Fruit fly (Drosophila melanogaster) whole organism: ENCODE measurements around the gene Idh3g.

ENCODE experiments used
- CG8478 ChIP-seq: fragments of >200 bp; optimal IDR thresholded peaks from 2 replicates; lab custom pipeline; 2018; ENCODE audit warnings: inconsistent platforms
- Dll ChIP-seq: fragments of >200 bp; optimal IDR thresholded peaks from 2 replicates; lab custom pipeline; 2017
- EcR ChIP-seq, 2 experiments: fragments of >200 bp; optimal IDR thresholded peaks; 2 replicates each; lab custom pipeline; 2017; ENCODE audit warnings: missing biosample characterization in 2 of 2, missing genetic modification characterization in 2 of 2, missing genetic modification reagents in 2 of 2
- pan ChIP-seq: fragments of >200 bp; optimal IDR thresholded peaks from 2 replicates; lab custom pipeline; 2017
- psq ChIP-seq: fragments of >200 bp; optimal IDR thresholded peaks from 2 replicates; lab custom pipeline; 2017
- usp ChIP-seq: fragments of >200 bp; optimal IDR thresholded peaks from 2 replicates; lab custom pipeline; 2017; ENCODE audit warnings: missing biosample characterization, missing genetic modification characterization, mixed read lengths

Idh3g gene

DNA sequence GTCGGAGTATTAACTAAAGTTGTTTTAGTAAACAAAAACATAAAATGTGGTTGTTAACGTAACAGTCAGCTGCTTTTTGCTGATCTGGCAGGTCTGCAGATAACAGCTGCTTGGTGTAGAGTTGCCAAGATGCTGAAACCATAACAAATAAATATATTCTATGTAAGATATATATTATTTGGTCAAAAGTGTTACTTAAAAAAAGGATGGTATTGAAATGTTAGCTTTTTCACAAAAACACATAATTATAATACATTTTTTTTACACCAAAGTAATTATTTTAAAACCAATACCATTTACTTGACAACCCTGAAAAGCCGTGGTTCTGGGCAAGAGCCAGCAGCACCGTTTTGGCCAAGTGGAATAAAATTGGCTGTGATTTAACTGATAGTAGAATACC is at the start of gene Idh3g, which contains the start of gene CG4743:
Gene Idh3g (plus strand): TSS at position 318 of the 400 bp plus-strand sequence.
Gene CG4743 (minus strand): TSS at position 23 of the 400 bp plus-strand sequence.
- TF ChIP-seq pan (lab: Kevin White, UChicago) (no peak), CG8478 (no peak), EcR (GFP tag; optimal IDR thresholded peaks at IDR 0.05; lab: Kevin White, UChicago) (no peak), psq (lab: Kevin White, UChicago) (no peak), Dll (lab: Kevin White, UChicago) (no peak), usp (GFP tag; lab: Kevin White, UChicago) (no peak)

DNA sequence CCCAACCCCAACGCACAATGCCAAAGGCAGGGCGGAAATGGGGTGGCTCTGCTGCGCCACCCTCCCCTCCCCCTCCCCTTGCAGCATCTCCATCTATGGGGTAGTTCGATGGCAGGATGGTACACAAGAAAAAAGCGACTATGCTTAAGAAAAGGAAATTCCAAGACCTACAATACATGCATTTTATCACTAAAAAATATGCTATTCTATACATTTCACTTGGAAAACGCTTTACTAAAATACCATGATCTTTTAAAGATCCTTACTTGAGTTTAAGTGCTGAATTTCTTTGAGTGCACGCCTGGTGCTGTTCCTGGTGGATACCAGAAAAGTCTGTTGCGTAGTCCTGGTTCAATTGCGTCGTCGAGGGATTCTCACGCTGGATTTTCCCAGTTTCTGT is 49.6 kb upstream of the Idh3g start:
- TF ChIP-seq CG8478 (no peak), pan (lab: Kevin White, UChicago) (no peak), Dll (lab: Kevin White, UChicago) (no peak), psq (lab: Kevin White, UChicago) (no peak), usp (GFP tag; lab: Kevin White, UChicago) (no peak), EcR (GFP tag; optimal IDR thresholded peaks at IDR 0.05; lab: Kevin White, UChicago) (no peak)

DNA sequence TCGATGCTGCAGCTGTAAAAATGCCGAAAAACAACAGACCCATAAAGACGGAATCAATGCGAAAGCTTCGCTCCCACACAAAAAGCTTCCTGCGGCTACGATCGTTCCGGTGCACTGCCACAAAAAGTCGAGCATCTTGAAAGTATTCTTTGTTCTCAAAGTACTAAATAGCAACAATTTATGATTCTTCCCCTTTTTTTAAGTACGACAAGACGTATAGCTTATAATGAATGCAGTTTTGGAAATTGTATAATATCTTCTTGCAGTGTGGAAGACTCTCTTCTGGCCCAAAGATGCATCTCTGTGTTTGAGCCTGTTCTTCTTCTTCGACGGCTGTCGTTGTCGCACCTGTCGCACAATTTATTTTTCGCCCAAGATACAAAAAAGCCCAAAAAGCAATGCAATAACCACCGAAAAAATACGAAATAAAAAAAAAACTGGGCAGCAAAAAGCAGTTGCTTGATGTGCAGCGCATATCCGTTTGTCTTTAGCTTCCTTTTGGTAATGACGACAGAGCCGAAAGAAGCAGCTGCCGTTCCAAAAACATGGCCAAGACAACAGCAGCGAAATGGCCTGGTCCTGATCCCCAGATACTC is 46.7 kb upstream of the Idh3g start:
- TF ChIP-seq EcR (GFP tag; optimal IDR thresholded peaks at IDR 0.05; lab: Kevin White, UChicago) = no peak
- no peak for TF ChIP-seq pan (lab: Kevin White, UChicago)
- TF ChIP-seq psq (lab: Kevin White, UChicago) = no peak
- TF ChIP-seq Dll (lab: Kevin White, UChicago) = no peak
- TF ChIP-seq CG8478 = no peak
- no peak for TF ChIP-seq usp (GFP tag; lab: Kevin White, UChicago)

DNA sequence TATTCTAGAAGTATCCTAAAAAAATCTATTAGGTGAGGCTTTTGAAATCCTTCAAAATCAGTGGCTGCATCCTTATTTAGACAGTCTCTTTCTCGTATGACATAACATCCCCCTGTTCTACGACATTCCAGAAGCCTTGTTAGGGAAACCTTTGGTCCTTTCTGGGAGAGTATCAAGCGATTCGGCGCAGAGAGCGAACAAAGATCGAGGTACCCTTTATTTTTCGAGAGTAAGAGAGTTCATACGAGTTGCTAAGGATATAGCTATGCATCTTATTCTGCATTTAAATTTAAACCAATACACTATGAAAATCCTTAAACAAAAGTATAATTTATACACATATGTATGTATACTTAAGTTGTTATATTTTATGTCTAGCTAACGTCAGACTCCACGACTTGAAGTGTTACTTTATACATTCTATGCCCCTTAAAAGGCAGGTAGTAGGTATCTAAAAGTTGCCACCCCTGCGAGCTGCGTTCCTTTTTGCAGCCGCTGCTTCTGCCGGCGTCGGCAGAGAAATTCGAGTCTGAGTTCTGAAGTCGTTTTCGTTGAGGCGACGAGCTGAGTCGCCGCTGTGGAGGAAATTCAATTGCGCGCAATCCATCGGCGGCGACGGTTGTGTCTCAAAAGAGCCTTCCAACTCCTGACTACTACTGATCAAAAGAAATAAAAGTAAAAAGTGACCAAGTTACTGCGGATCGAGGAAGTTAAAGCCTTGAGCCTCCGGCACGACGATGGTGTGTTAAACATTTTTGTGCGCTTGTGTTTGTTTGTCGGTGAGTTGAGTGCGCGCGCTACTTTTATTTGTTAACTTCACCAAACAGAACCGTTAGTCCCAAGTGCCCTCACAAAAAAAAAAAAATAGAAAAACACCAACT is 43.1 kb upstream of the Idh3g start, which contains the start of gene jigr1:
Gene jigr1 (plus strand): TSS at position 550 of the 881 bp plus-strand sequence.
- TF ChIP-seq Dll (lab: Kevin White, UChicago) (no peak), pan (lab: Kevin White, UChicago) (peak; percentile 91)

DNA sequence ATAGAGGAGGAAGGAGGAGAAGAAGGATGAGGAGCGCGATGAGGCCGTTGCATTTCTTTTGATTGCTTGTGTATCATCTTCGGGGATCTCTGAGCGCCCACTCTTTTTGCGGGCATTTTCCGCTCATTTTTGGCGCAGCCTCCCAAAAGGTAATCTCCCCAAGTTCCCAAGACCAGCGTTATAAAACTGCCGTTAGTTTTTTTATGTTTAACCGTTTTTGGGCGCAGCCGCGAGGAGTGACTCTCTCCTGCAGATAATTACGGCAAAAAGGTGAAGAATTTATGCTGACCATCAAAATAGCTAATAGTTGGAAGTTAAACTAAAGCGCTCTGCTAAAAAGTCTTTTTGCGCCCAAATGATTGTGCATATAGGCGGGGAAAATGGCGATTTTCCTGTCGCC is 42.3 kb upstream of the Idh3g start:
- no peak for TF ChIP-seq pan (lab: Kevin White, UChicago)
- TF ChIP-seq Dll (lab: Kevin White, UChicago) = no peak
- no peak for TF ChIP-seq usp (GFP tag; lab: Kevin White, UChicago)
- TF ChIP-seq psq (lab: Kevin White, UChicago) = no peak
- no peak for TF ChIP-seq EcR (GFP tag; optimal IDR thresholded peaks at IDR 0.05; lab: Kevin White, UChicago)
- TF ChIP-seq CG8478 = no peak

DNA sequence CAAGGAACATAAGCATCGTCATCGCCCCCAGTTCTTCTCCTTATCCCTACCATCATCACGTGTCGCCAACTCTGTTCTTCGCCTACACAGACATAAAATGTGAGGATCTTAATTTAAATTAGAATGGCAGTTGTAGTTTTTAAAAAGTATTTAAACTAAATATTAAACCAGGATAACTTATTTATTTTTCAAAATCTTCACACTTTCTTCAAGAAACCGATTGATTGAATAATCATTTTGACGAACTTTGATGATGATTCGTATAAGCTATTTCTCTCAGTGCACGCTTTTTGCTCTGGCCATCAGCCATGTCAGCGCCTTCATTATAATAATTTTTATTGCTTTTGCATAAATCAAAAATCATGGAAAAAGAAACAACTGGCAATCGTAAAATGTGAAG is 41.7 kb upstream of the Idh3g start:
- no peak for TF ChIP-seq usp (GFP tag; lab: Kevin White, UChicago)
- TF ChIP-seq psq (lab: Kevin White, UChicago) = no peak
- no peak for TF ChIP-seq pan (lab: Kevin White, UChicago)
- no peak for TF ChIP-seq CG8478
- TF ChIP-seq Dll (lab: Kevin White, UChicago) = no peak
- TF ChIP-seq EcR (GFP tag; optimal IDR thresholded peaks at IDR 0.05; lab: Kevin White, UChicago) = no peak

DNA sequence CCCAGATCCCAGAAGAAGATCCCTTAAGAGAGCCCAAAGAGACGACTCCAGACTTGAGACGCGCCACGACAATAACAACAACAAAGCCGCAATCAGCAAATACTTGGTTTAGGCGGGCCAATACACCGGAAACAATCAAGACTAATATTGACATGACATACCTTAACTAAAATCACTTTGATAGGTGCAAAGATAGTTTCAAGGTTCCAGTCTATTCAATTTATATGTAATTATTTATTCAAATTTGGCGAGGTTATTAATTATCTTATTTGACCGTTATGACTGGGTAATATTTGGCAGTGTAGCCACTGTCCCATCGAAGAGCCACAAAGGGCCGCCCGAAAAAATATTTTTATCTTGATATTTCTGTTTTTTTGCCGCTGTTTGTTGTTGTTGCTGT is 40.2 kb upstream of the Idh3g start:
- TF ChIP-seq EcR (GFP tag; optimal IDR thresholded peaks at IDR 0.05; lab: Kevin White, UChicago) (no peak), psq (lab: Kevin White, UChicago) (no peak), CG8478 (no peak), Dll (lab: Kevin White, UChicago) (no peak), pan (lab: Kevin White, UChicago) (no peak), usp (GFP tag; lab: Kevin White, UChicago) (no peak)

DNA sequence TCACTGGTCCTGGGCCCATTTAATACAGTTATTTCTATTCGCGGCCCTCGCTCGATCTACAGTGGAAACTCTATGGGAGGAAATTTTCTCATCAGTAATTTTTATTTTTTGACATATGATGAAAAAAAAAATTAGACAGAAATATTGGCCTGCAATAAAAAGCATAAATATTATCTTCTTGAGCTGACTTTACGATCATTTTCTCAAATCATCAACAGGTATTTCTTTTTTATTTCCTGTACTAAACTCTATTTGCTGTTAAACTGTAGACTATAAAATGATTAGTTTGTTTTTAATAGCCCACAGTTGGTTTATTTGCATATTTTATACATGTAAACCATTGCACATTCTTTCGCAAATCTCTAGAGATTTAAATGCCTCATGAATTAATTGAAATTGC is 36.5 kb upstream of the Idh3g start:
- TF ChIP-seq pan (lab: Kevin White, UChicago) (no peak), psq (lab: Kevin White, UChicago) (no peak), EcR (GFP tag; optimal IDR thresholded peaks at IDR 0.05; lab: Kevin White, UChicago) (no peak), usp (GFP tag; lab: Kevin White, UChicago) (no peak), Dll (lab: Kevin White, UChicago) (no peak), CG8478 (no peak)

DNA sequence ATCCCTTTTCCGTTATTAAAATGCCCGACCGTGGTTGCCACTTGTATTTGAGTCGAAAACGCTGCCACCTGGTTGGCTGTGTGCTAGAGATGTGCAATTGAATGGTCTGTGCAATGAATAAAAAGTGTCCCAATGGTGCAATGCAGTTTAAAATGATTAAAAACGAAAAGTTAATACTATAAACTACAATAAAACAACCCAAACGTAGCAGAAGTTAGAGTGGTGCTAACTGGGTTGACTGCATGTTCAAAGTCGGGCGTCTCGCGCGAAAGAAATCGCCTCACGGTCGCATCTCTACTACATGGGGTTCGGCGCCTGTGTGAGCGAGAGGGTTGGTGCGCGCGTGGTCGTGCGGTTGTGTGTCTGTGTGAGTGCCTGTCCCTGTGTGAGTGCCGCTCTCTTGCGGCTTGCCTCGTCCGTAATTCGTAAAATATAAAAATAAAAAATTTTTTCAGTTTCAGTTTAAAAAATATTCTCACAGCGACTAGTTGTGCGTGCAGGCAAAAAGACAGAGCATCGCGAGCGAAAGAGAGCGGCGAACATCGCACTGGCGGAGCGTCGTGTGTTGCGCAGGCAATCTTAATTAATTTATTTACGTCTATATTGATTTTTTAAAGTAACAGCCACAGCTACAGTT is 33.6 kb upstream of the Idh3g start:
- TF ChIP-seq CG8478 = peak; percentile 6
- TF ChIP-seq Dll (lab: Kevin White, UChicago) = no peak
- no peak for TF ChIP-seq psq (lab: Kevin White, UChicago)

DNA sequence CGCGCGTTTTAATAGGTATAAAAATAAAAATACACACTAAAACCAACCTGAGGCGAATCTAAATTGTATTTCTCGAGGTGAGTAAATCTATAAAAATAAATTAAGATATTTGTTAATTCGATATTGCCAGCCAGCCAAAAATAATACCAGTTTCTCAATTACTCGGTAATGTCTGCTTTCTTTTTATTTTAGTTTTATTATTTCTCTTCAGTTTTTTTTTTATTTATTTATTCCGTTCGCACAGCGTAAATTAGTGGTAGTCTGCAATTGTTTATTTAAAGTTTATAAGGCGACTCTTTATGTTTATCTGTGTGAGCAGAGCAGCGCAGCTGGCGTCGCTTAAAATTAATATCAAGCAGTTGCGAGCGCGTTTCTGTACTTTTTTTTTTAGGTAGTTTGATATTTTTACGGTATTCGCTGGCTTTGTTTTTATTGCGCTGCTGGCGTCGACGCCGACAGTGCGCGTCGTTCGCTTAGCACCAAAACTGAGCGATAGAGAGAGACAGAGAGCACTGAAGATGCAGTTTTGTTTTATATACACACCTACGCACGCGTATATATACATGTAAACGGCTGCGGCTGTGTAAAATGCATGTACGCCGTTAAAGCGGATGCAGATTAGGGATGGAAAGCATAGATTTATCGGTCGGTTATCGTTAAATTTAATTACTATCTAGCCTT is 32.9 kb upstream of the Idh3g start:
- TF ChIP-seq Dll (lab: Kevin White, UChicago) (no peak), EcR (GFP tag; optimal IDR thresholded peaks at IDR 0.05; lab: Kevin White, UChicago) (no peak), pan (lab: Kevin White, UChicago) (no peak), CG8478 (no peak), psq (lab: Kevin White, UChicago) (no peak), usp (GFP tag; lab: Kevin White, UChicago) (no peak)

DNA sequence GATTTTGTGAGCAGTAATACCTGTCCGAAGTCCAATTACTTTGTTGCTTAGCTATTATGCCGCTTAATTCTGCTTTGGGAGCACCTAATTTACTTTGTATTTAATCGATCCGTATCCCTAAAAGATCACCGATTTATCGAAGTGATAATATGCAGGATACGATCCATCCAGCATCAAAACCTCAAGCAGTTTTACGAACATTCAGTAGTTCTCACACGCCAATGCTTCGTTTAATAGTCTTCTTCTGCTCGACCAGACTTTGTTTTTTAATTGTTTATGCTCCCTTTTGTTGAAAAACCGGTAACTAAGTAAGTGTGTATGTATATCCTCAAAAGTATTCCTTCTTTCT is 32.4 kb upstream of the Idh3g start:
- TF ChIP-seq Dll (lab: Kevin White, UChicago) = no peak
- no peak for TF ChIP-seq usp (GFP tag; lab: Kevin White, UChicago)
- no peak for TF ChIP-seq pan (lab: Kevin White, UChicago)
- TF ChIP-seq EcR (GFP tag; optimal IDR thresholded peaks at IDR 0.05; lab: Kevin White, UChicago) = no peak
- TF ChIP-seq psq (lab: Kevin White, UChicago) = no peak
- no peak for TF ChIP-seq CG8478
